Worm (Caenorhabditis elegans) whole organism, young adult: ENCODE measurements around the gene cutl-18.

Source experiments
- B0019.2 ChIP-seq: fragments of 200-800 bp; sonication (Bioruptor generic); conservative IDR thresholded peaks from 2 replicates; pipeline ENCODE4 v1.3.6; 2022; ENCODE audit warnings: missing genetic modification reagents, missing genetic modification characterization, missing compliant biosample characterization
- B0035.1 ChIP-seq: sonication (generic microtip); optimal IDR thresholded peaks from 2 replicates; lab custom pipeline; 2016; ENCODE audit warnings: missing genetic modification characterization, mild to moderate bottlenecking, missing compliant biosample characterization, missing genotype, missing genetic modification reagents
- D2030.7 ChIP-seq: fragments of 200-800 bp; sonication (Bioruptor generic); IDR thresholded peaks from 2 replicates; pipeline ENCODE4 v1.3.6; 2022; ENCODE audit warnings: missing genetic modification reagents, missing genetic modification characterization, missing compliant biosample characterization
- F10E7.11 ChIP-seq: sonication (generic microtip); optimal IDR thresholded peaks from 2 replicates; lab custom pipeline; 2017; ENCODE audit warnings: mild to moderate bottlenecking, missing genetic modification characterization, moderate library complexity, missing compliant biosample characterization
- F57A8.1 ChIP-seq: fragments of 200-800 bp; sonication (Bioruptor generic); optimal IDR thresholded peaks from 2 replicates; lab custom pipeline; 2018; ENCODE audit warnings: mild to moderate bottlenecking, missing genetic modification characterization, moderate library complexity, missing compliant biosample characterization
- K11D2.4 ChIP-seq: fragments of 200-800 bp; sonication (Bioruptor generic); IDR thresholded peaks from 2 replicates; pipeline ENCODE4 v1.3.6; 2022; ENCODE audit warnings: missing genetic modification reagents, missing genetic modification characterization, missing compliant biosample characterization
- Y53F4B.3 ChIP-seq: fragments of 200-800 bp; sonication (Bioruptor generic); IDR thresholded peaks from 2 replicates; pipeline ENCODE4 v1.3.6; 2022; ENCODE audit warnings: missing genetic modification reagents, missing genetic modification characterization, missing compliant biosample characterization
- akir-1 ChIP-seq: fragments of 200-800 bp; sonication (Bioruptor generic); optimal IDR thresholded peaks from 2 replicates; lab custom pipeline; 2018; ENCODE audit warnings: mild to moderate bottlenecking, missing genetic modification characterization, moderate library complexity, missing compliant biosample characterization
- attf-5 ChIP-seq: fragments of 200-800 bp; sonication (Bioruptor generic); optimal IDR thresholded peaks from 2 replicates; lab custom pipeline; 2018; ENCODE audit warnings: mild to moderate bottlenecking, missing genetic modification characterization, missing compliant biosample characterization
- cebp-2 ChIP-seq: fragments of 200-800 bp; sonication (Bioruptor generic); IDR thresholded peaks from 2 replicates; pipeline ENCODE4 v1.3.6; 2022; ENCODE audit warnings: missing genetic modification characterization, missing compliant biosample characterization
- ceh-40 ChIP-seq: fragments of 200-800 bp; sonication (Bioruptor generic); IDR thresholded peaks from 2 replicates; pipeline ENCODE4 v1.3.6; 2022; ENCODE audit warnings: missing genetic modification characterization, missing compliant biosample characterization
- ceh-79 ChIP-seq: sonication (generic microtip); optimal IDR thresholded peaks from 2 replicates; lab custom pipeline; 2017; ENCODE audit warnings: mild to moderate bottlenecking, missing genetic modification characterization, missing compliant biosample characterization
- chd-7 ChIP-seq: sonication (generic microtip); optimal IDR thresholded peaks from 2 replicates; lab custom pipeline; 2016; ENCODE audit warnings: mild to moderate bottlenecking, missing genetic modification characterization, moderate library complexity, missing compliant biosample characterization
- ets-4 ChIP-seq: fragments of 200-800 bp; sonication (Bioruptor generic); optimal IDR thresholded peaks from 2 replicates; lab custom pipeline; 2018; ENCODE audit warnings: mild to moderate bottlenecking, missing genetic modification characterization, missing compliant biosample characterization
- gei-17 ChIP-seq: fragments of 200-800 bp; sonication (Bioruptor generic); optimal IDR thresholded peaks from 2 replicates; lab custom pipeline; 2018; ENCODE audit warnings: mild to moderate bottlenecking, missing genetic modification characterization, missing compliant biosample characterization
- hmg-1.2 ChIP-seq: fragments of 200-800 bp; sonication (Bioruptor generic); IDR thresholded peaks from 2 replicates; pipeline ENCODE4 v1.3.6; 2022; ENCODE audit warnings: missing genetic modification reagents, missing genetic modification characterization, missing compliant biosample characterization
- hmg-20 ChIP-seq: fragments of 200-800 bp; sonication (Bioruptor generic); IDR thresholded peaks from 2 replicates; pipeline ENCODE4 v1.3.6; 2022; ENCODE audit warnings: missing genetic modification reagents, missing genetic modification characterization, missing compliant biosample characterization
- hrde-1 ChIP-seq: sonication (generic microtip); optimal IDR thresholded peaks from 2 replicates; lab custom pipeline; 2016; ENCODE audit warnings: missing genetic modification characterization, mild to moderate bottlenecking, missing compliant biosample characterization, moderate library complexity, missing genotype, missing genetic modification reagents, borderline replicate concordance
- hsf-1 ChIP-seq: fragments of 200-800 bp; sonication (Bioruptor generic); IDR thresholded peaks from 2 replicates; pipeline ENCODE4 v1.3.6; 2022; ENCODE audit warnings: missing genetic modification reagents, missing genetic modification characterization, missing compliant biosample characterization
- let-526 ChIP-seq: fragments of 200-800 bp; sonication (Bioruptor generic); IDR thresholded peaks from 2 replicates; pipeline ENCODE4 v1.3.6; 2022; ENCODE audit warnings: missing genetic modification reagents, missing genetic modification characterization, missing compliant biosample characterization
- let-607 ChIP-seq, 2 experiments: fragments of 200-800 bp in 1 of 2; sonication (Bioruptor generic) in 1 of 2; sonication (generic microtip) in 1 of 2; optimal IDR thresholded peaks; 2 replicates each; lab custom pipeline; 2016 to 2018; ENCODE audit warnings: mild to moderate bottlenecking in 2 of 2, missing compliant biosample characterization in 2 of 2, missing genetic modification characterization in 2 of 2, moderate library complexity in 2 of 2, missing genotype in 1 of 2
- lin-40 ChIP-seq: sonication (generic microtip); optimal IDR thresholded peaks from 2 replicates; lab custom pipeline; 2016; ENCODE audit warnings: missing genetic modification characterization, mild to moderate bottlenecking, missing compliant biosample characterization, missing genotype, missing genetic modification reagents
- lir-1 ChIP-seq: fragments of 200-800 bp; sonication (Bioruptor generic); conservative IDR thresholded peaks from 2 replicates; pipeline ENCODE4 v1.3.6; 2022; ENCODE audit warnings: missing genetic modification reagents, missing genetic modification characterization, missing compliant biosample characterization
- lsl-1 ChIP-seq: fragments of 200-800 bp; sonication (Bioruptor generic); optimal IDR thresholded peaks from 2 replicates; lab custom pipeline; 2018; ENCODE audit warnings: mild to moderate bottlenecking, missing genetic modification characterization, moderate library complexity, missing compliant biosample characterization
- madf-10 ChIP-seq: sonication (generic microtip); optimal IDR thresholded peaks from 2 replicates; lab custom pipeline; 2016; ENCODE audit warnings: mild to moderate bottlenecking, missing genetic modification characterization, missing compliant biosample characterization
- madf-3 ChIP-seq: fragments of 200-800 bp; sonication (Bioruptor generic); IDR thresholded peaks from 2 replicates; pipeline ENCODE4 v1.3.6; 2022; ENCODE audit warnings: missing genetic modification reagents, missing genetic modification characterization, missing compliant biosample characterization
- mcd-1 ChIP-seq: fragments of 200-800 bp; sonication (Bioruptor generic); IDR thresholded peaks from 2 replicates; pipeline ENCODE4 v1.3.6; 2022; ENCODE audit warnings: missing genetic modification reagents, missing genetic modification characterization, missing compliant biosample characterization
- mel-28 ChIP-seq: sonication (generic microtip); optimal IDR thresholded peaks from 2 replicates; lab custom pipeline; 2016; ENCODE audit warnings: borderline replicate concordance, mild to moderate bottlenecking, missing genetic modification characterization, missing compliant biosample characterization
- nhr-120 ChIP-seq: fragments of 200-800 bp; sonication (Bioruptor generic); IDR thresholded peaks from 2 replicates; pipeline ENCODE4 v1.3.6; 2022; ENCODE audit warnings: missing genetic modification characterization, missing compliant biosample characterization
- nhr-179 ChIP-seq: sonication (generic microtip); optimal IDR thresholded peaks from 2 replicates; lab custom pipeline; 2016; ENCODE audit warnings: mild to moderate bottlenecking, missing genetic modification characterization, missing compliant biosample characterization
- pha-4 ChIP-seq: fragments of 150-350 bp; sonication (generic microtip); optimal IDR thresholded peaks from 2 replicates; lab custom pipeline; 2014; ENCODE audit warnings: missing biosample characterization, missing genetic modification reagents, missing genetic modification characterization
- rcor-1 ChIP-seq: fragments of 200-800 bp; sonication (Bioruptor generic); IDR thresholded peaks from 2 replicates; pipeline ENCODE4 v1.3.6; 2022; ENCODE audit warnings: missing genetic modification reagents, missing genetic modification characterization, missing compliant biosample characterization
- repo-1 ChIP-seq: sonication (generic microtip); optimal IDR thresholded peaks from 2 replicates; lab custom pipeline; 2017; ENCODE audit warnings: mild to moderate bottlenecking, missing genetic modification characterization, missing compliant biosample characterization
- snpc-1.1 ChIP-seq: sonication (generic microtip); optimal IDR thresholded peaks from 2 replicates; lab custom pipeline; 2017; ENCODE audit warnings: missing genetic modification characterization, mild to moderate bottlenecking, missing compliant biosample characterization, antibody characterized with exemption, moderate library complexity, missing genotype, missing genetic modification reagents; ENCODE audit not compliant: insufficient read depth
- snpc-3.4 ChIP-seq: sonication (generic microtip); optimal IDR thresholded peaks from 2 replicates; lab custom pipeline; 2017; ENCODE audit warnings: missing genetic modification characterization, mild to moderate bottlenecking, missing compliant biosample characterization, antibody characterized with exemption, moderate library complexity, missing genotype, missing genetic modification reagents
- sptf-2 ChIP-seq: fragments of 200-800 bp; sonication (Bioruptor generic); optimal IDR thresholded peaks from 2 replicates; lab custom pipeline; 2018; ENCODE audit warnings: mild to moderate bottlenecking, missing genetic modification characterization, missing compliant biosample characterization
- zfh-2 ChIP-seq: fragments of 200-800 bp; sonication (Bioruptor generic); conservative IDR thresholded peaks from 2 replicates; pipeline ENCODE4 v1.3.6; 2022; ENCODE audit warnings: missing genetic modification reagents, missing genetic modification characterization, missing compliant biosample characterization
- zim-3 ChIP-seq: sonication (generic microtip); optimal IDR thresholded peaks from 2 replicates; lab custom pipeline; 2017; ENCODE audit warnings: mild to moderate bottlenecking, missing genetic modification characterization, moderate library complexity, missing compliant biosample characterization
- ztf-25 ChIP-seq: fragments of 200-800 bp; sonication (Bioruptor generic); IDR thresholded peaks from 2 replicates; pipeline ENCODE4 v1.3.6; 2022; ENCODE audit warnings: missing genetic modification reagents, missing genetic modification characterization, missing compliant biosample characterization
- ztf-6 ChIP-seq: fragments of 200-800 bp; sonication (Bioruptor generic); IDR thresholded peaks from 2 replicates; pipeline ENCODE4 v1.3.6; 2022; ENCODE audit warnings: missing genetic modification reagents, missing genetic modification characterization, missing compliant biosample characterization

Gene cutl-18

ce11 chrV:11354264-11354663 lies 37.6 kb upstream of the cutl-18 start:
- no peak for TF ChIP-seq F10E7.11
- no peak for TF ChIP-seq snpc-1.1 (tag; lab: Kevin White, UChicago)
- TF ChIP-seq nhr-179 (tag; lab: Kevin White, UChicago) = no peak
- no peak for TF ChIP-seq Y53F4B.3

- TF ChIP-seq lsl-1 (GFP tag; lab: Kevin White, UChicago) (no peak), mcd-1 (GFP tag; lab: Robert Waterston, UW) (no peak), akir-1 (GFP tag; lab: Kevin White, UChicago) (no peak)
Measured at ce11 chrV:11352893-11353292, 36.2 kb upstream of the cutl-18 start, which contains the start of gene npr-25. npr-25 (minus strand) TSS chrV:11352993.

- no peak for TF ChIP-seq lir-1 (GFP tag; lab: Robert Waterston, UW)
Measured at ce11 chrV:11351263-11351662, 34.6 kb upstream of the cutl-18 start.

ce11 chrV:11346912-11347311 lies 30.2 kb upstream of the cutl-18 start, which contains the start of gene grl-7:
grl-7 (minus strand) TSS chrV:11347012.
- TF ChIP-seq repo-1 (no peak), let-526 (GFP tag; lab: Robert Waterston, UW) (0 out of 2 replicates have a peak, but pooled peaks have one; percentile 24), D2030.7 (no peak)

- TF ChIP-seq hmg-1.2 (GFP tag; lab: Robert Waterston, UW) (no peak), hsf-1 (GFP tag; lab: Robert Waterston, UW) (no peak), ceh-79 (tag; lab: Kevin White, UChicago) (no peak), snpc-3.4 (tag; lab: Kevin White, UChicago) (no peak), cebp-2 (GFP tag; lab: Robert Waterston, UW) (no peak), hmg-20 (no peak), lin-40 (tag; lab: Kevin White, UChicago) (no peak), madf-3 (GFP tag; lab: Robert Waterston, UW) (no peak), lir-1 (GFP tag; lab: Robert Waterston, UW) (no peak), attf-5 (GFP tag; lab: Kevin White, UChicago) (no peak), B0019.2 (no peak), ets-4 (no peak), let-607 (tag; optimal IDR thresholded peaks at IDR 0.05; lab: Kevin White, UChicago) (no peak), zim-3 (tag; lab: Kevin White, UChicago) (no peak), nhr-120 (GFP tag; lab: Robert Waterston, UW) (no peak), lsl-1 (GFP tag; lab: Kevin White, UChicago) (no peak)
- TF ChIP-seq, all 124 proteins: peak for 0
Measured at ce11 chrV:11344816-11345336, 28.2 kb upstream of the cutl-18 start.

- TF ChIP-seq ztf-6 = no peak
- TF ChIP-seq hrde-1 (tag; lab: Kevin White, UChicago) = no peak
- TF ChIP-seq madf-10 (tag; lab: Kevin White, UChicago) = no peak
- no peak for TF ChIP-seq rcor-1
- no peak for TF ChIP-seq zfh-2 (GFP tag; lab: Robert Waterston, UW)
- TF ChIP-seq ceh-40 (GFP tag; lab: Robert Waterston, UW) = no peak
- TF ChIP-seq pha-4 (tag; lab: Kevin White, UChicago) = no peak
- TF ChIP-seq nhr-179 (tag; lab: Kevin White, UChicago) = no peak
- TF ChIP-seq K11D2.4 (GFP tag; lab: Robert Waterston, UW) = no peak
- no peak for TF ChIP-seq madf-3 (GFP tag; lab: Robert Waterston, UW)
- no peak for TF ChIP-seq let-607 (tag; optimal IDR thresholded peaks at IDR 0.05; lab: Kevin White, UChicago)
- no peak for TF ChIP-seq chd-7 (tag; lab: Kevin White, UChicago)
- no peak for TF ChIP-seq sptf-2 (GFP tag; lab: Kevin White, UChicago)
- TF ChIP-seq mel-28 (tag; lab: Kevin White, UChicago) = no peak
- no peak for TF ChIP-seq ztf-25 (GFP tag; lab: Robert Waterston, UW)
- no peak for TF ChIP-seq F57A8.1 (GFP tag; lab: Kevin White, UChicago)
- TF ChIP-seq gei-17 (GFP tag; lab: Kevin White, UChicago) = no peak
- TF ChIP-seq B0035.1 = no peak
Measured at ce11 chrV:11344112-11344511, 27.4 kb upstream of the cutl-18 start.
